Fruit fly (Drosophila melanogaster) whole organism, embryonic: ENCODE results near the gene CG17666.
A peak's percentile ranks its signal among the peaks of the same experiment; 100 is the strongest.

Experiments used
- Adf1 ChIP-seq: fragments of 200-800 bp; sonication (Bioruptor generic); IDR thresholded peaks from 2 replicates; pipeline ENCODE4 v1.3.6; 2022; ENCODE audit warnings: missing biosample characterization, missing genetic modification characterization
- CG10979 ChIP-seq: fragments of 200-800 bp; sonication (Bioruptor generic); optimal IDR thresholded peaks from 2 replicates; lab custom pipeline; 2018; ENCODE audit warnings: missing biosample characterization, mild to moderate bottlenecking, missing genetic modification characterization, moderate library complexity
- CG11504 ChIP-seq: fragments of 200-800 bp; sonication (Bioruptor generic); optimal IDR thresholded peaks from 3 replicates; lab custom pipeline; 2019; ENCODE audit warnings: missing biosample characterization, mild to moderate bottlenecking, missing genetic modification characterization, moderate library complexity
- CG13624 ChIP-seq: fragments of 200-800 bp; sonication (Bioruptor generic); optimal IDR thresholded peaks from 2 replicates; lab custom pipeline; 2016; ENCODE audit warnings: missing biosample characterization, missing genetic modification characterization
- CG15269 ChIP-seq: fragments of 200-800 bp; sonication (Bioruptor generic); optimal IDR thresholded peaks from 2 replicates; lab custom pipeline; 2018; ENCODE audit warnings: missing biosample characterization, mild to moderate bottlenecking, missing genetic modification characterization, moderate library complexity
- CG1529 ChIP-seq: fragments of 200-800 bp; sonication (Bioruptor generic); optimal IDR thresholded peaks from 3 replicates; lab custom pipeline; 2018; ENCODE audit warnings: missing biosample characterization, missing genetic modification characterization
- CG2129 ChIP-seq: fragments of 200-800 bp; sonication (Bioruptor generic); IDR thresholded peaks from 2 replicates; pipeline ENCODE4 v1.3.6; 2022; ENCODE audit warnings: missing biosample characterization, missing genetic modification characterization; ENCODE audit not compliant: partially characterized antibody
- CG31365 ChIP-seq: fragments of 200-800 bp; sonication (Bioruptor generic); optimal IDR thresholded peaks from 2 replicates; lab custom pipeline; 2018; ENCODE audit warnings: missing biosample characterization, mild to moderate bottlenecking, missing genetic modification characterization
- CG32772 ChIP-seq: fragments of 200-800 bp; sonication (Bioruptor generic); IDR thresholded peaks from 2 replicates; pipeline ENCODE4 v1.3.6; 2022; ENCODE audit warnings: missing biosample characterization, missing genetic modification characterization
- CG33557 ChIP-seq: fragments of 200-800 bp; sonication (Bioruptor generic); optimal IDR thresholded peaks from 2 replicates; lab custom pipeline; 2019; ENCODE audit warnings: missing biosample characterization, mild to moderate bottlenecking, missing genetic modification characterization, moderate library complexity
- CG34376 ChIP-seq: fragments of 200-800 bp; sonication (Bioruptor generic); optimal IDR thresholded peaks from 2 replicates; lab custom pipeline; 2018; ENCODE audit warnings: missing biosample characterization, mild to moderate bottlenecking, missing genetic modification characterization
- CG42726 ChIP-seq: fragments of 200-800 bp; sonication (Bioruptor generic); IDR thresholded peaks from 2 replicates; pipeline ENCODE4 v1.3.6; 2022; ENCODE audit warnings: missing biosample characterization, missing genetic modification characterization; ENCODE audit not compliant: partially characterized antibody
- CG5180 ChIP-seq: fragments of 200-800 bp; sonication (Bioruptor generic); optimal IDR thresholded peaks from 3 replicates; lab custom pipeline; 2017; ENCODE audit warnings: missing biosample characterization, missing genetic modification characterization, mild to moderate bottlenecking, moderate library complexity, missing genetic modification reagents
- CG5953 ChIP-seq: fragments of 200-800 bp; sonication (Bioruptor generic); IDR thresholded peaks from 2 replicates; pipeline ENCODE4 v1.3.6; 2022; ENCODE audit warnings: missing biosample characterization, missing genetic modification characterization
- CG6689 ChIP-seq: fragments of 200-800 bp; sonication (Bioruptor generic); IDR thresholded peaks from 2 replicates; pipeline ENCODE4 v1.3.6; 2022; ENCODE audit warnings: missing biosample characterization, missing genetic modification characterization
- CG7271 ChIP-seq: fragments of 200-800 bp; sonication (Bioruptor generic); optimal IDR thresholded peaks from 2 replicates; lab custom pipeline; 2018; ENCODE audit warnings: missing biosample characterization, mild to moderate bottlenecking, missing genetic modification characterization, moderate library complexity
- CG7928 ChIP-seq: fragments of 200-800 bp; sonication (Bioruptor generic); optimal IDR thresholded peaks from 2 replicates; lab custom pipeline; 2017; ENCODE audit warnings: missing biosample characterization, mild to moderate bottlenecking, missing genetic modification characterization
- CG7987 ChIP-seq: fragments of 200-800 bp; sonication (Bioruptor generic); optimal IDR thresholded peaks from 2 replicates; lab custom pipeline; 2018; ENCODE audit warnings: missing biosample characterization, mild to moderate bottlenecking, missing genetic modification characterization, moderate library complexity
- CG8944 ChIP-seq: fragments of 200-800 bp; sonication (Bioruptor generic); optimal IDR thresholded peaks from 3 replicates; lab custom pipeline; 2016; ENCODE audit warnings: missing biosample characterization, missing genetic modification characterization
- Dip2 ChIP-seq: fragments of 200-800 bp; sonication (Bioruptor generic); IDR thresholded peaks from 2 replicates; pipeline ENCODE4 v1.3.6; 2022; ENCODE audit warnings: missing biosample characterization, missing genetic modification characterization
- GATAe ChIP-seq: fragments of 200-800 bp; sonication (Bioruptor generic); conservative IDR thresholded peaks from 2 replicates; pipeline ENCODE4 v1.3.6; 2022; ENCODE audit warnings: missing biosample characterization, missing genetic modification characterization
- HLH3B ChIP-seq: fragments of 200-800 bp; sonication (Bioruptor generic); IDR thresholded peaks from 2 replicates; pipeline ENCODE4 v1.3.6; 2022; ENCODE audit warnings: missing biosample characterization, missing genetic modification characterization
- Hand ChIP-seq: fragments of 200-800 bp; sonication (Bioruptor generic); optimal IDR thresholded peaks from 2 replicates; lab custom pipeline; 2017; ENCODE audit warnings: mild to moderate bottlenecking, missing biosample characterization, missing genetic modification reagents, missing genetic modification characterization
- Hr39 ChIP-seq: fragments of >200 bp; optimal IDR thresholded peaks from 2 replicates; lab custom pipeline; 2017
- Nf-YB ChIP-seq: fragments of 200-800 bp; sonication (Bioruptor generic); optimal IDR thresholded peaks from 3 replicates; lab custom pipeline; 2019; ENCODE audit warnings: missing biosample characterization, mild to moderate bottlenecking, missing genetic modification characterization, moderate library complexity
- Opbp ChIP-seq: fragments of 200-800 bp; sonication (Bioruptor generic); IDR thresholded peaks from 3 replicates; pipeline ENCODE4 v1.3.6; 2022; ENCODE audit warnings: missing biosample characterization, missing genetic modification characterization; ENCODE audit not compliant: partially characterized antibody
- Rfx ChIP-seq: fragments of 200-800 bp; sonication (Bioruptor generic); IDR thresholded peaks from 2 replicates; pipeline ENCODE4 v1.3.6; 2022; ENCODE audit warnings: missing biosample characterization, missing genetic modification characterization
- Six4 ChIP-seq: fragments of 200-800 bp; sonication (Bioruptor generic); optimal IDR thresholded peaks from 2 replicates; lab custom pipeline; 2016; ENCODE audit warnings: missing biosample characterization, missing genetic modification characterization
- Spps ChIP-seq: fragments of 200-800 bp; sonication (Bioruptor generic); optimal IDR thresholded peaks from 2 replicates; lab custom pipeline; 2018; ENCODE audit warnings: missing biosample characterization, mild to moderate bottlenecking, missing genetic modification characterization
- Tbp ChIP-seq: fragments of >200 bp; optimal IDR thresholded peaks from 2 replicates; lab custom pipeline; 2018; ENCODE audit warnings: missing biosample characterization, missing genetic modification characterization
- Trl ChIP-seq, 3 experiments: fragments of >200 bp in 2 of 3; fragments of 200-800 bp in 1 of 3; sonication (Bioruptor generic) in 1 of 3; optimal IDR thresholded peaks; 2 replicates in 1 of 3; 3 replicates in 2 of 3; lab custom pipeline; 2016 to 2017; ENCODE audit warnings: missing biosample characterization in 1 of 3, missing genetic modification characterization in 1 of 3
- Xrp1 ChIP-seq: fragments of 200-800 bp; sonication (Bioruptor generic); IDR thresholded peaks from 2 replicates; pipeline ENCODE4 v1.3.6; 2022; ENCODE audit warnings: missing biosample characterization, missing genetic modification characterization
- ara ChIP-seq: fragments of 200-800 bp; sonication (Bioruptor generic); IDR thresholded peaks from 2 replicates; pipeline ENCODE4 v1.3.6; 2022; ENCODE audit warnings: missing biosample characterization, missing genetic modification characterization
- da ChIP-seq: fragments of 200-800 bp; sonication (Bioruptor generic); optimal IDR thresholded peaks from 2 replicates; lab custom pipeline; 2016; ENCODE audit warnings: missing biosample characterization, missing genetic modification characterization
- dysf ChIP-seq: fragments of 200-800 bp; sonication (Bioruptor generic); IDR thresholded peaks from 3 replicates; pipeline ENCODE4 v1.3.6; 2022; ENCODE audit warnings: missing biosample characterization, missing genetic modification characterization
- fd64A ChIP-seq: fragments of 200-800 bp; sonication (Bioruptor generic); optimal IDR thresholded peaks from 3 replicates; lab custom pipeline; 2018; ENCODE audit warnings: missing biosample characterization, mild to moderate bottlenecking, missing genetic modification characterization
- kah ChIP-seq: fragments of 200-800 bp; sonication (Bioruptor generic); optimal IDR thresholded peaks from 2 replicates; lab custom pipeline; 2018; ENCODE audit warnings: missing biosample characterization, mild to moderate bottlenecking, missing genetic modification characterization
- knrl ChIP-seq: fragments of 200-800 bp; sonication (Bioruptor generic); IDR thresholded peaks from 3 replicates; pipeline ENCODE4 v1.3.6; 2022; ENCODE audit warnings: missing biosample characterization, missing genetic modification characterization; ENCODE audit not compliant: partially characterized antibody
- lbe ChIP-seq: fragments of 200-800 bp; sonication (Bioruptor generic); optimal IDR thresholded peaks from 2 replicates; lab custom pipeline; 2016; ENCODE audit warnings: missing biosample characterization, mild to moderate bottlenecking, missing genetic modification characterization
- lilli ChIP-seq: fragments of 200-800 bp; sonication (Bioruptor generic); optimal IDR thresholded peaks from 3 replicates; lab custom pipeline; 2016; ENCODE audit warnings: missing biosample characterization, missing genetic modification characterization
- mld ChIP-seq: fragments of 200-800 bp; sonication (Bioruptor generic); IDR thresholded peaks from 3 replicates; pipeline ENCODE4 v1.3.6; 2022; ENCODE audit warnings: missing biosample characterization, missing genetic modification characterization; ENCODE audit not compliant: partially characterized antibody
- nom ChIP-seq: fragments of 200-800 bp; sonication (Bioruptor generic); optimal IDR thresholded peaks from 2 replicates; lab custom pipeline; 2017; ENCODE audit warnings: missing biosample characterization, missing genetic modification characterization, mild to moderate bottlenecking, moderate library complexity, missing genetic modification reagents
- sd ChIP-seq: fragments of 200-800 bp; sonication (Bioruptor generic); optimal IDR thresholded peaks from 3 replicates; lab custom pipeline; 2018; ENCODE audit warnings: missing biosample characterization, mild to moderate bottlenecking, missing genetic modification characterization, moderate library complexity
- sna ChIP-seq: fragments of 200-800 bp; sonication (Bioruptor generic); IDR thresholded peaks from 2 replicates; pipeline ENCODE4 v1.3.6; 2022; ENCODE audit warnings: missing biosample characterization, missing genetic modification characterization; ENCODE audit not compliant: partially characterized antibody
- toy ChIP-seq: fragments of 200-800 bp; sonication (Bioruptor generic); IDR thresholded peaks from 2 replicates; pipeline ENCODE4 v1.3.6; 2022; ENCODE audit warnings: missing biosample characterization, missing genetic modification characterization
- trem ChIP-seq: fragments of 200-800 bp; optimal IDR thresholded peaks from 3 replicates; lab custom pipeline; 2019; ENCODE audit warnings: missing biosample characterization, mild to moderate bottlenecking, missing genetic modification characterization, moderate library complexity
- trh ChIP-seq: fragments of 200-800 bp; sonication (Bioruptor generic); optimal IDR thresholded peaks from 2 replicates; lab custom pipeline; 2016; ENCODE audit warnings: missing biosample characterization, missing genetic modification characterization
- twi ChIP-seq: fragments of 200-800 bp; optimal IDR thresholded peaks from 2 replicates; lab custom pipeline; 2019; ENCODE audit warnings: missing biosample characterization, mild to moderate bottlenecking, missing genetic modification characterization, moderate library complexity
- vfl ChIP-seq: fragments of 200-800 bp; sonication (Bioruptor generic); optimal IDR thresholded peaks from 2 replicates; lab custom pipeline; 2016; ENCODE audit warnings: missing biosample characterization, missing genetic modification characterization
- wdn ChIP-seq: fragments of 200-800 bp; sonication (Bioruptor generic); IDR thresholded peaks from 2 replicates; pipeline ENCODE4 v1.3.6; 2022; ENCODE audit warnings: missing biosample characterization, missing genetic modification characterization
- zf30C ChIP-seq: fragments of 200-800 bp; sonication (Bioruptor generic); optimal IDR thresholded peaks from 3 replicates; lab custom pipeline; 2018; ENCODE audit warnings: missing biosample characterization, mild to moderate bottlenecking, missing genetic modification characterization

Gene CG17666

dm6 chr3L:12732742-12733141, 48.4 kb upstream of the CG17666 start (continued):
- TF ChIP-seq lbe (no peak), zf30C (GFP tag; lab: Kevin White, UChicago) (no peak), Tbp (GFP tag; lab: Kevin White, UChicago) (no peak), Hand (no peak), CG15269 (tag; lab: Kevin White, UChicago) (no peak), CG1529 (GFP tag; lab: Kevin White, UChicago) (no peak), CG7271 (tag; lab: Kevin White, UChicago) (no peak), knrl (GFP tag; lab: Robert Waterston, UW) (peak; percentile 64), Xrp1 (GFP tag; lab: Robert Waterston, UW) (no peak), dysf (GFP tag; lab: Robert Waterston, UW) (no peak), sna (peak; percentile 60; the same call in 1 of the 2 replicates), twi (tag; lab: Kevin White, UChicago) (no peak), CG5953 (GFP tag; lab: Robert Waterston, UW) (no peak), Rfx (GFP tag; lab: Robert Waterston, UW) (no peak), fd64A (GFP tag; lab: Kevin White, UChicago) (no peak), CG31365 (tag; lab: Kevin White, UChicago) (no peak), GATAe (no peak), CG13624 (GFP tag; lab: Kevin White, UChicago) (no peak), Trl (optimal IDR thresholded peaks at IDR 0.05; lab: Kevin White, UChicago) (no peak), Trl (GFP tag; optimal IDR thresholded peaks at IDR 0.05; lab: Kevin White, UChicago) (no peak), vfl (no peak), ara (GFP tag; lab: Robert Waterston, UW) (no peak), Opbp (GFP tag; lab: Robert Waterston, UW) (peak; percentile 73; the same call in 1 of the 3 replicates), CG7928 (GFP tag; lab: Kevin White, UChicago) (no peak), mld (GFP tag; lab: Robert Waterston, UW) (no peak), CG5180 (GFP tag; lab: Kevin White, UChicago) (no peak), Spps (tag; lab: Kevin White, UChicago) (no peak), CG2129 (GFP tag; lab: Robert Waterston, UW) (no peak), sd (tag; lab: Kevin White, UChicago) (no peak), Dip2 (GFP tag; lab: Robert Waterston, UW) (no peak), toy (GFP tag; lab: Robert Waterston, UW) (no peak), CG42726 (GFP tag; lab: Robert Waterston, UW) (0 out of 2 replicates have a peak, but pooled peaks have one; percentile 40), Adf1 (GFP tag; lab: Robert Waterston, UW) (no peak; the same call in 1 of the 2 replicates), Nf-YB (GFP tag; lab: Kevin White, UChicago) (no peak), CG6689 (GFP tag; lab: Robert Waterston, UW) (no peak), CG34376 (no peak), CG7987 (GFP tag; lab: Kevin White, UChicago) (no peak), CG8944 (GFP tag; lab: Kevin White, UChicago) (no peak), nom (GFP tag; lab: Kevin White, UChicago) (no peak), kah (GFP tag; lab: Kevin White, UChicago) (no peak), CG10979 (tag; lab: Kevin White, UChicago) (no peak), trem (tag; lab: Kevin White, UChicago) (peak; percentile 43), wdn (GFP tag; lab: Robert Waterston, UW) (no peak), CG33557 (GFP tag; lab: Kevin White, UChicago) (no peak), Six4 (GFP tag; lab: Kevin White, UChicago) (no peak), CG11504 (tag; lab: Kevin White, UChicago) (no peak), CG32772 (no peak), trh (GFP tag; lab: Kevin White, UChicago) (no peak), Hr39 (lab: Kevin White, UChicago) (no peak), da (no peak), lilli (GFP tag; lab: Kevin White, UChicago) (no peak), HLH3B (no peak)
